Fruit fly (Drosophila melanogaster) whole organism, wandering third instar larva: ENCODE data around the gene CG12984.

ENCODE experiments used
- CG32264 ChIP-seq: fragments of 200-800 bp; sonication (Bioruptor generic); optimal IDR thresholded peaks from 2 replicates; lab custom pipeline; 2016; ENCODE audit warnings: missing biosample characterization, missing genetic modification characterization
- CrebA ChIP-seq: fragments of 200-800 bp; sonication (Bioruptor generic); optimal IDR thresholded peaks from 2 replicates; lab custom pipeline; 2016; ENCODE audit warnings: missing biosample characterization, mild to moderate bottlenecking, missing genetic modification characterization, borderline replicate concordance
- Dfd ChIP-seq: fragments of >200 bp; optimal IDR thresholded peaks from 2 replicates; lab custom pipeline; 2017; ENCODE audit warnings: missing biosample characterization, missing genetic modification characterization
- GATAd ChIP-seq: sonication (Bioruptor generic); optimal IDR thresholded peaks from 2 replicates; lab custom pipeline; 2016; ENCODE audit warnings: missing biosample characterization, missing genetic modification characterization
- HLH106 ChIP-seq: fragments of 200-800 bp; optimal IDR thresholded peaks from 3 replicates; lab custom pipeline; 2019; ENCODE audit warnings: missing biosample characterization, mild to moderate bottlenecking, missing genetic modification characterization, moderate library complexity
- Hnf4 ChIP-seq: fragments of 200-800 bp; sonication (Bioruptor generic); optimal IDR thresholded peaks from 2 replicates; lab custom pipeline; 2016; ENCODE audit warnings: missing biosample characterization, mild to moderate bottlenecking, missing genetic modification characterization
- Hr78 ChIP-seq: fragments of >200 bp; optimal IDR thresholded peaks from 2 replicates; lab custom pipeline; 2017; ENCODE audit warnings: missing biosample characterization, missing genetic modification characterization
- Hr83 ChIP-seq: fragments of 200-300 bp; sonication (Bioruptor generic); optimal IDR thresholded peaks from 2 replicates; lab custom pipeline; 2016; ENCODE audit warnings: missing biosample characterization, mild to moderate bottlenecking, missing genetic modification characterization, moderate library complexity; ENCODE audit not compliant: poor library complexity, severe bottlenecking
- Jra ChIP-seq: sonication (Bioruptor generic); optimal IDR thresholded peaks from 2 replicates; lab custom pipeline; 2016; ENCODE audit warnings: missing biosample characterization, missing genetic modification characterization
- Mio ChIP-seq: sonication (Bioruptor generic); optimal IDR thresholded peaks from 2 replicates; lab custom pipeline; 2016; ENCODE audit warnings: missing biosample characterization, missing genetic modification characterization
- N ChIP-seq: fragments of >200 bp; optimal IDR thresholded peaks from 2 replicates; lab custom pipeline; 2018; ENCODE audit warnings: missing biosample characterization, missing external identifiers, missing genetic modification characterization
- OdsH ChIP-seq: fragments of 200-800 bp; sonication (Bioruptor generic); optimal IDR thresholded peaks from 2 replicates; lab custom pipeline; 2016; ENCODE audit warnings: missing biosample characterization, mild to moderate bottlenecking, missing genetic modification characterization
- Rel ChIP-seq, 2 experiments: fragments of 200-800 bp; sonication (Bioruptor generic) in 1 of 2; optimal IDR thresholded peaks; 2 replicates in 1 of 2; 3 replicates in 1 of 2; lab custom pipeline; 2016 to 2019; ENCODE audit warnings: mild to moderate bottlenecking in 2 of 2, missing biosample characterization in 2 of 2, missing genetic modification characterization in 2 of 2, moderate library complexity in 1 of 2
- Sp1 ChIP-seq: fragments of 200-800 bp; sonication (Bioruptor generic); optimal IDR thresholded peaks from 3 replicates; lab custom pipeline; 2019; ENCODE audit warnings: missing biosample characterization, mild to moderate bottlenecking, missing genetic modification characterization, moderate library complexity
- Vsx2 ChIP-seq: fragments of 200-300, 225-300 bp; sonication (Bioruptor generic); optimal IDR thresholded peaks from 2 replicates; lab custom pipeline; 2018; ENCODE audit warnings: missing biosample characterization, missing genetic modification characterization; ENCODE audit not compliant: partially characterized antibody
- br ChIP-seq: fragments of 200-800 bp; sonication (Bioruptor generic); optimal IDR thresholded peaks from 2 replicates; lab custom pipeline; 2016; ENCODE audit warnings: missing biosample characterization, missing genetic modification characterization
- brk ChIP-seq: fragments of 200-800 bp; sonication (Bioruptor generic); optimal IDR thresholded peaks from 2 replicates; lab custom pipeline; 2016; ENCODE audit warnings: missing biosample characterization, mild to moderate bottlenecking, missing genetic modification characterization
- dsf ChIP-seq: sonication (Bioruptor generic); optimal IDR thresholded peaks from 2 replicates; lab custom pipeline; 2016; ENCODE audit warnings: missing biosample characterization, missing genetic modification characterization, borderline replicate concordance
- ey ChIP-seq: fragments of 200-800 bp; sonication (Bioruptor generic); optimal IDR thresholded peaks from 2 replicates; lab custom pipeline; 2016; ENCODE audit warnings: missing biosample characterization, missing genetic modification characterization
- foxo ChIP-seq, 2 experiments: fragments of 200-800 bp; sonication (Bioruptor generic); optimal IDR thresholded peaks; 2 replicates in 1 of 2; 3 replicates in 1 of 2; lab custom pipeline; 2016 to 2017; ENCODE audit warnings: missing biosample characterization in 2 of 2, missing genetic modification characterization in 2 of 2
- fru ChIP-seq: fragments of 200-800 bp; sonication (Bioruptor generic); optimal IDR thresholded peaks from 3 replicates; lab custom pipeline; 2016; ENCODE audit warnings: missing biosample characterization, mild to moderate bottlenecking, missing genetic modification characterization
- h ChIP-seq: fragments of 200-800 bp; sonication (Bioruptor generic); optimal IDR thresholded peaks from 3 replicates; lab custom pipeline; 2016; ENCODE audit warnings: missing biosample characterization, mild to moderate bottlenecking, missing genetic modification characterization
- lola ChIP-seq: fragments of >200 bp; optimal IDR thresholded peaks from 2 replicates; lab custom pipeline; 2017; ENCODE audit warnings: missing biosample characterization, missing genetic modification characterization
- pan ChIP-seq: fragments of >200 bp; optimal IDR thresholded peaks from 2 replicates; lab custom pipeline; 2017
- psq ChIP-seq: fragments of 200-800 bp; sonication (Bioruptor generic); optimal IDR thresholded peaks from 3 replicates; lab custom pipeline; 2017; ENCODE audit warnings: missing biosample characterization, mild to moderate bottlenecking, missing genetic modification characterization, moderate library complexity
- rgr ChIP-seq: fragments of 200-800 bp; sonication (Bioruptor generic); optimal IDR thresholded peaks from 3 replicates; lab custom pipeline; 2016; ENCODE audit warnings: missing biosample characterization, mild to moderate bottlenecking, missing genetic modification characterization
- sage ChIP-seq: fragments of 200-800 bp; sonication (Bioruptor generic); optimal IDR thresholded peaks from 2 replicates; lab custom pipeline; 2016; ENCODE audit warnings: missing biosample characterization, mild to moderate bottlenecking, missing genetic modification characterization
- sv ChIP-seq: fragments of 200-800 bp; sonication (Bioruptor generic); optimal IDR thresholded peaks from 3 replicates; lab custom pipeline; 2016; ENCODE audit warnings: missing biosample characterization, missing genetic modification characterization
- usp ChIP-seq: fragments of >200 bp; optimal IDR thresholded peaks from 2 replicates; lab custom pipeline; 2017; ENCODE audit warnings: missing biosample characterization, missing genetic modification characterization
- woc ChIP-seq: sonication (Bioruptor generic); optimal IDR thresholded peaks from 2 replicates; lab custom pipeline; 2016; ENCODE audit warnings: missing biosample characterization, mild to moderate bottlenecking, missing genetic modification characterization

CG12984 gene

dm6 chr3L:21034103-21034280, 42.5 kb downstream of the CG12984 start, which contains the start of gene CG10581:
Gene CG10581, minus strand, starts transcription at chr3L:21034203.
- TF ChIP-seq Jra (no peak), Hr83 (no peak), N (GFP tag; lab: Kevin White, UChicago) (no peak), OdsH (GFP tag; lab: Kevin White, UChicago) (no peak), foxo (GFP tag; optimal IDR thresholded peaks at IDR 0.05; lab: Kevin White, UChicago) (no peak), usp (GFP tag; lab: Kevin White, UChicago) (no peak)

dm6 chr3L:21034281-21035221, 43.1 kb downstream of the CG12984 start, which contains the start of gene siz:
Gene siz, plus strand, starts transcription at chr3L:21034535.
- TF ChIP-seq rgr (GFP tag; lab: Kevin White, UChicago) (peak; percentile 29), h (GFP tag; lab: Kevin White, UChicago) (peak; percentile 23), psq (GFP tag; lab: Kevin White, UChicago) (peak; percentile 28), woc (GFP tag; lab: Kevin White, UChicago) (peak; percentile 33), Sp1 (GFP tag; lab: Kevin White, UChicago) (peak; percentile 39), Jra (no peak), br (no peak), ey (GFP tag; lab: Kevin White, UChicago) (no peak), fru (GFP tag; lab: Kevin White, UChicago) (peak; percentile 24), Rel (GFP tag; optimal IDR thresholded peaks at IDR 0.05; lab: Kevin White, UChicago) (no peak), Rel (tag; optimal IDR thresholded peaks at IDR 0.05; lab: Kevin White, UChicago) (peak; percentile 79), HLH106 (tag; lab: Kevin White, UChicago) (peak; percentile 3), brk (GFP tag; lab: Kevin White, UChicago) (peak; percentile 58), foxo (GFP tag; optimal IDR thresholded peaks at IDR 0.05; lab: Kevin White, UChicago) (peak in 1 of 2 experiments; percentile 4), Dfd (GFP tag; lab: Kevin White, UChicago) (peak; percentile 96), GATAd (GFP tag; lab: Kevin White, UChicago) (no peak), Mio (GFP tag; lab: Kevin White, UChicago) (no peak)

- TF ChIP-seq woc (GFP tag; lab: Kevin White, UChicago) (no peak), lola (GFP tag; lab: Kevin White, UChicago) (no peak), GATAd (GFP tag; lab: Kevin White, UChicago) (no peak), ey (GFP tag; lab: Kevin White, UChicago) (no peak)
- TF ChIP-seq, all 38 proteins: peak for 0
Measured at dm6 chr3L:21035231-21035630, 43.8 kb downstream of the CG12984 start.

dm6 chr3L:21036257-21036957, 44.9 kb downstream of the CG12984 start:
- TF ChIP-seq pan (no peak), foxo (GFP tag; optimal IDR thresholded peaks at IDR 0.05; lab: Kevin White, UChicago) (peak in 1 of 2 experiments; percentile 1), Vsx2 (GFP tag; lab: Kevin White, UChicago) (no peak), CrebA (GFP tag; lab: Kevin White, UChicago) (no peak), dsf (no peak)

- peak; percentile 41 for TF ChIP-seq Hnf4 (GFP tag; lab: Kevin White, UChicago)
- peak; percentile 60 for TF ChIP-seq OdsH (GFP tag; lab: Kevin White, UChicago)
- TF ChIP-seq fru (GFP tag; lab: Kevin White, UChicago) = peak; percentile 16
- TF ChIP-seq h (GFP tag; lab: Kevin White, UChicago) = peak; percentile 35
- TF ChIP-seq pan = no peak
- TF ChIP-seq N (GFP tag; lab: Kevin White, UChicago) = no peak
- TF ChIP-seq sv = peak; percentile 29
- TF ChIP-seq CG32264 (GFP tag; lab: Kevin White, UChicago) = no peak
- TF ChIP-seq rgr (GFP tag; lab: Kevin White, UChicago) = peak; percentile 55
- TF ChIP-seq foxo (GFP tag; optimal IDR thresholded peaks at IDR 0.05; lab: Kevin White, UChicago) = peak in 1 of 2 experiments; percentile 35
- no peak for TF ChIP-seq Vsx2 (GFP tag; lab: Kevin White, UChicago)
- TF ChIP-seq Rel (GFP tag; optimal IDR thresholded peaks at IDR 0.05; lab: Kevin White, UChicago) = no peak
- TF ChIP-seq Rel (tag; optimal IDR thresholded peaks at IDR 0.05; lab: Kevin White, UChicago) = no peak
- no peak for TF ChIP-seq brk (GFP tag; lab: Kevin White, UChicago)
- TF ChIP-seq ey (GFP tag; lab: Kevin White, UChicago) = peak; percentile 27
- peak; percentile 37 for TF ChIP-seq psq (GFP tag; lab: Kevin White, UChicago)
- TF ChIP-seq sage = no peak
- TF ChIP-seq Hr78 (GFP tag; lab: Kevin White, UChicago) = no peak
- no peak for TF ChIP-seq dsf
- TF ChIP-seq, all 38 proteins: peak for 9
Measured at dm6 chr3L:21037404-21037803, 45.9 kb downstream of the CG12984 start.
